Worm (Caenorhabditis elegans) whole organism, L3 larva: ENCODE results near the gene F58F6.5.
"Not testable (repeated sequence)": the region's sequence is repeated elsewhere in the genome, so short reads cannot be mapped to it uniquely, and the experiment has no call there.

ENCODE experiments used
- R02D3.7 ChIP-seq: fragments of 150-350 bp; optimal IDR thresholded peaks from 2 replicates; lab custom pipeline; 2014; ENCODE audit warnings: missing biosample characterization, missing genetic modification characterization
- aly-2 ChIP-seq: fragments of 150-350 bp; optimal IDR thresholded peaks from 2 replicates; lab custom pipeline; 2014; ENCODE audit warnings: missing biosample characterization, missing genetic modification characterization
- ceh-28 ChIP-seq: fragments of 150-350 bp; optimal IDR thresholded peaks from 2 replicates; lab custom pipeline; 2014; ENCODE audit warnings: missing biosample characterization, missing genetic modification reagents, missing genetic modification characterization
- ceh-82 ChIP-seq: fragments of 150-350 bp; optimal IDR thresholded peaks from 2 replicates; lab custom pipeline; 2014; ENCODE audit warnings: missing biosample characterization, missing genetic modification characterization
- egl-27 ChIP-seq: sonication (generic microtip); optimal IDR thresholded peaks from 4 replicates; lab custom pipeline; 2017; ENCODE audit warnings: missing biosample characterization, missing genetic modification reagents, missing genetic modification characterization
- egl-5 ChIP-seq: fragments of 150-350 bp; optimal IDR thresholded peaks from 2 replicates; lab custom pipeline; 2017; ENCODE audit warnings: missing biosample characterization, missing genetic modification reagents, missing genetic modification characterization, inconsistent platforms
- elt-1 ChIP-seq: fragments of 150-350 bp; optimal IDR thresholded peaks from 2 replicates; lab custom pipeline; 2014; ENCODE audit warnings: missing biosample characterization, missing genetic modification characterization
- fkh-2 ChIP-seq: fragments of 150-350 bp; optimal IDR thresholded peaks from 2 replicates; lab custom pipeline; 2014; ENCODE audit warnings: missing biosample characterization, missing genetic modification reagents, missing genetic modification characterization
- fos-1 ChIP-seq: fragments of 150-350 bp; optimal IDR thresholded peaks from 2 replicates; lab custom pipeline; 2014; ENCODE audit warnings: missing biosample characterization, missing genetic modification characterization
- hmg-11 ChIP-seq: sonication (generic microtip); optimal IDR thresholded peaks from 2 replicates; lab custom pipeline; 2016; ENCODE audit warnings: missing genetic modification characterization, missing compliant biosample characterization
- jun-1 ChIP-seq: fragments of 150-350 bp; optimal IDR thresholded peaks from 2 replicates; lab custom pipeline; 2014; ENCODE audit warnings: missing biosample characterization, missing genetic modification reagents, missing genetic modification characterization
- lin-15B ChIP-seq: fragments of 150-350 bp; optimal IDR thresholded peaks from 2 replicates; lab custom pipeline; 2014; ENCODE audit warnings: missing biosample characterization, missing genetic modification characterization
- lin-39 ChIP-seq: fragments of 150-350 bp; optimal IDR thresholded peaks from 2 replicates; lab custom pipeline; 2018; ENCODE audit warnings: missing biosample characterization, missing genetic modification reagents, missing genetic modification characterization
- lsy-12 ChIP-seq: sonication (generic microtip); optimal IDR thresholded peaks from 2 replicates; lab custom pipeline; 2016; ENCODE audit warnings: mild to moderate bottlenecking, missing genetic modification characterization, missing compliant biosample characterization
- mml-1 ChIP-seq: fragments of 150-350 bp; sonication (generic microtip); optimal IDR thresholded peaks from 3 replicates; lab custom pipeline; 2014; ENCODE audit warnings: missing biosample characterization, missing genetic modification characterization
- nfya-1 ChIP-seq: sonication (generic microtip); optimal IDR thresholded peaks from 2 replicates; lab custom pipeline; 2017; ENCODE audit warnings: missing genetic modification characterization, mild to moderate bottlenecking, missing compliant biosample characterization, antibody characterized with exemption, moderate library complexity; ENCODE audit not compliant: insufficient read depth
- nhr-11 ChIP-seq: fragments of 150-350 bp; optimal IDR thresholded peaks from 2 replicates; lab custom pipeline; 2014; ENCODE audit warnings: missing biosample characterization, missing genetic modification characterization
- nhr-12 ChIP-seq: fragments of 150-350 bp; optimal IDR thresholded peaks from 2 replicates; lab custom pipeline; 2014; ENCODE audit warnings: missing biosample characterization, missing genetic modification characterization
- nhr-23 ChIP-seq: fragments of 150-350 bp; optimal IDR thresholded peaks from 2 replicates; lab custom pipeline; 2014; ENCODE audit warnings: missing biosample characterization, missing genetic modification reagents, missing genetic modification characterization
- nhr-237 ChIP-seq: fragments of 150-350 bp; optimal IDR thresholded peaks from 2 replicates; lab custom pipeline; 2014; ENCODE audit warnings: missing biosample characterization, missing genetic modification characterization
- nhr-25 ChIP-seq: sonication (generic microtip); optimal IDR thresholded peaks from 2 replicates; lab custom pipeline; 2017; ENCODE audit warnings: missing biosample characterization, missing genetic modification characterization
- nhr-43 ChIP-seq: sonication (generic microtip); optimal IDR thresholded peaks from 2 replicates; lab custom pipeline; 2016; ENCODE audit warnings: mild to moderate bottlenecking, missing genetic modification characterization, missing compliant biosample characterization; ENCODE audit not compliant: poor library complexity, severe bottlenecking
- nhr-67 ChIP-seq: fragments of 150-350 bp; optimal IDR thresholded peaks from 2 replicates; lab custom pipeline; 2014; ENCODE audit warnings: missing biosample characterization, missing genetic modification characterization
- nhr-76 ChIP-seq: fragments of 150-350 bp; sonication (generic microtip); optimal IDR thresholded peaks from 5 replicates; lab custom pipeline; 2014; ENCODE audit warnings: missing biosample characterization, missing genetic modification characterization
- pha-4 ChIP-seq: fragments of 150-350 bp; optimal IDR thresholded peaks from 2 replicates; lab custom pipeline; 2014; ENCODE audit warnings: missing biosample characterization, missing genetic modification reagents, missing genetic modification characterization
- pqm-1 ChIP-seq: fragments of 150-350 bp; optimal IDR thresholded peaks from 2 replicates; lab custom pipeline; 2017; ENCODE audit warnings: missing biosample characterization, missing genetic modification characterization, inconsistent platforms
- sea-2 ChIP-seq: fragments of 150-350 bp; sonication (generic microtip); optimal IDR thresholded peaks from 4 replicates; lab custom pipeline; 2014; ENCODE audit warnings: missing biosample characterization, missing genetic modification reagents, missing genetic modification characterization
- skn-1 ChIP-seq: fragments of 150-350 bp; optimal IDR thresholded peaks from 2 replicates; lab custom pipeline; 2014; ENCODE audit warnings: missing biosample characterization, missing genetic modification characterization
- snpc-4 ChIP-seq: fragments of 150-350 bp; optimal IDR thresholded peaks from 2 replicates; lab custom pipeline; 2014; ENCODE audit warnings: missing biosample characterization, missing genetic modification characterization
- unc-39 ChIP-seq: sonication (generic microtip); optimal IDR thresholded peaks from 4 replicates; lab custom pipeline; 2017; ENCODE audit warnings: missing biosample characterization, missing genetic modification characterization
- unc-62 ChIP-seq: fragments of 150-350 bp; sonication (generic microtip); optimal IDR thresholded peaks from 4 replicates; lab custom pipeline; 2014; ENCODE audit warnings: missing biosample characterization, missing genetic modification reagents, missing genetic modification characterization
- ztf-11 ChIP-seq: fragments of 150-350 bp; optimal IDR thresholded peaks from 2 replicates; lab custom pipeline; 2014; ENCODE audit warnings: missing biosample characterization, missing genetic modification characterization
- ztf-4 ChIP-seq: fragments of 150-350 bp; optimal IDR thresholded peaks from 2 replicates; lab custom pipeline; 2014; ENCODE audit warnings: missing biosample characterization, missing genetic modification characterization

The F58F6.5 gene

DNA sequence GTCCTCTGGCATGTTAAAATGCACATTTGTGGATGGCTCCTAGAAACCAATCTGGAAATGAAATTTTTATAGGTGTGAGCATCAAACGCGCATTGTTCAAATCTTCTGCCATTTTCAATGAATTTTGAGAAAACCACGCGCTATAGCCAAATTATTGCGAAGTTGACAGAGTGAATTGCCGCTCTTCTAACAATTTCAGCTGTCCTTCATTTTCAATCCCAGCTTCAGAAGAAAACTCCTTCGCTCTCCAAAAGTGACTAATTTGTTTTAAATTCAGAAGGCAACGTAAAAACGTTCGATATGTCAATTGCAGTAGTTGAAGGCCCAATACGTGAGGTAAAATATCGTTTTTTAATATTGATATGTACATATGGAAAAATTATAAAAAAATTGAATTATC, at the start of gene F58F6.5:
F58F6.5 (plus strand) TSS at position 301 of the 400 bp plus-strand sequence.
- not testable (repeated sequence) for TF ChIP-seq nhr-43 (tag; lab: Kevin White, UChicago); elt-1 (tag; lab: Kevin White, UChicago); lin-15B

DNA sequence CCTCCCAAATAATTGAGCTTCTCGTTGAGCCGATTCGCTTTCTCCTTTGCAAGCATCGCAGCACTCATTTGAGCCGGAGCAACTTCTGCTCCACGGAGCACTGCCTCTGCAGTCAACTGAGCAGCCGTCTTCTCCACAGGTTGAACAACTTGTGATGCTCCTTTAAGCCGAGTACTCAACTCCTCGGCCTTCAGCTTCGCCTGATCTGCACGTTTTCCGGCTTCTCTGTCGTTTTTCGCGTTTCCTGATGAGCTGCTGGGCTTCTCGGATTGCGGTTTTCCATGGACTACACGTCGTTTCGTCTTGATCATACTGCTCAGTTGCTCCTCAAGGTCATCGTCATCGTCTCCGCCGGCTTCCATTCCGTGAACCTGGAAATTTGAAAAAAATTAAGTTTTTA, 44.5 kb upstream of the F58F6.5 start:
- TF ChIP-seq egl-27 (tag; lab: Kevin White, UChicago): no peak
- TF ChIP-seq nhr-237 (tag; lab: Kevin White, UChicago): no peak
- TF ChIP-seq skn-1 (tag; lab: Kevin White, UChicago): no peak
- TF ChIP-seq snpc-4 (tag; lab: Kevin White, UChicago): no peak
- TF ChIP-seq nhr-76: no peak
- no peak for TF ChIP-seq lsy-12 (tag; lab: Kevin White, UChicago)
- no peak for TF ChIP-seq aly-2
- TF ChIP-seq elt-1 (tag; lab: Kevin White, UChicago): no peak
- no peak for TF ChIP-seq nhr-67 (tag; lab: Kevin White, UChicago)
- TF ChIP-seq nhr-12: no peak
- no peak for TF ChIP-seq fkh-2

DNA sequence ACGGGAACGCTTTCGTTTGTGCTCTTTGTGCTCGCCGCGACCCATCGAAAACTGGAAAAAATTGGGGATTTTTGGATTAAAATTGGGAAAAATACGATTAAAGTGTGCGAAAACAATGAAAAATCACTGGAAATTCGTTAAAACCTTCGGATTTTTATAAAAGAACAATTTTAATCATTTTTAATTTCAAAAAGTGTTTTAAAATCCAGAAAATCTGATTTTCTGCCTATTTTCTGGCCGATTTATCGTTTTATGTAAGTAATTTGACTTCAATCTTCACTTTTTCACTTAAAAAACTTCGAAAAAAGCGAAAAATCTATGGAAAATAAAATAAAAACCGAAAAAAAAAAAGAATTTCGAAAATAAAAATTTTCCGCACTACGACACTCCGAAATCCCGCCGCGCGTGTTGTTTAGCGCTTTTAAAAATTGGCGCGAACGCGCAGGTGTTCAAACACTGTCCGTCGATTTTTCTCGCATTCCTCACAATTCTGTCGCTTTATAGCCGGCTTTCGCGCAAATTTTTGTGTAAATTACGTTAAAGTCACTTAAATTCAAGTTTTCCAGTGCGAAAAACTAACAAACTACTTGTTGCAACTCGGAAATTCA, 33.8 kb upstream of the F58F6.5 start, which contains the start of the genes ddx-46 and F53H1.4:
ddx-46 (minus strand) TSS at position 51 of the 608 bp plus-strand sequence.
F53H1.4 (plus strand) TSS at position 567 of the 608 bp plus-strand sequence.
- TF ChIP-seq ztf-4 (no peak), pha-4 (tag; lab: Kevin White, UChicago) (peak; percentile 8), nfya-1 (tag; lab: Kevin White, UChicago) (peak; percentile 55), hmg-11 (peak; percentile 43), nhr-23 (tag; lab: Kevin White, UChicago) (peak; percentile 7), lin-39 (peak; percentile 40), unc-62 (GFP tag; lab: Kevin White, UChicago) (no peak), lin-15B (peak; percentile 86)

DNA sequence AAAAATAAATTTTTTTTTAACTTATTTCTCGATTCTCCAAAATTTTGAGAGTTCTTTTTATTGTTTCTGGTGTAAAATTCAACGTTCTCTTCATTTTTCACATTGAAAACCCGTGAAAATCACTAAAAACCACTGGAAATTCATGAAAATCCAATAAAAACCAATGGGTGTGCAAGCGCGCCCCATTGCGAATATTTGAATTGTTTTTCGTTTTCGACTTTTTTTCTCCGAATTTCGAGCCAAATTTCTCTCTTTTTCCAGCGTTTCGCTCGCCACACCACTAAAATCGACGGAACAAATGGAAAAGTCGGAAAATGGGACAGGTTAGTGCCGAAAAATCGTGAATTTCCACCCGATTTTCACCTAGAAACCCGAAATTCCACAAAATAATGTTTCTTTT, 33.1 kb upstream of the F58F6.5 start:
- peak; percentile 35 for TF ChIP-seq pha-4 (tag; lab: Kevin White, UChicago)
- peak; percentile 66 for TF ChIP-seq lin-15B
- TF ChIP-seq pqm-1 (tag; lab: Kevin White, UChicago): no peak
- no peak for TF ChIP-seq egl-5

DNA sequence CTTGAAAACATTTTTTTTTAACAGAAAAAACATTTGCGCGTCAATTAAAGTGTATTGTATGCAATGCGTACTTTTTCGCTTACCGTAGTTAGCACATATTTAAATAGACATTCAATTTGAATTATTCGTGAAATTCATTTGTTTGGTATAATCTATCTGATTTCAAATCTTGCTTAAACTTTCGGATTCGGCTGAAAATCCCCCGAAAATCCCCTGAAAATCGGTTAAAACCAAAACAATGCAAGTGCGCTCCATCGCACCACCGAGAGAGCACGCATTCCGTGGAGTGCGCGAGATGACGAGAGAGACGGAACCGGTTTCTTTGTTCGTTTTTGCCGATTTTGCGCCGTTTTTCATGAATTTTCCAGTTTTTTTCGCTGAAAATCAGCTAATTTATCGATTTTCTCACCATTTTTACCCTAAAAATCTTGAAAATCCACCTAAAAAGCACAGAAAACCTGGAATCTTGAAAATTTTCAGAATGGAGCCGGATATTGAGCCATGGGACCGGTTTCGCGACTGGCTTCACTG, 14.7 kb upstream of the F58F6.5 start, which contains the start of gene F53H1.3:
F53H1.3 (plus strand) TSS at position 481 of the 531 bp plus-strand sequence.
- TF ChIP-seq unc-39 (no peak), lin-15B (peak; percentile 76), nhr-23 (tag; lab: Kevin White, UChicago) (peak; percentile 24), nhr-11 (tag; lab: Kevin White, UChicago) (no peak), nfya-1 (tag; lab: Kevin White, UChicago) (peak; percentile 43), fkh-2 (no peak), hmg-11 (peak; percentile 13), ceh-28 (tag; lab: Kevin White, UChicago) (peak; percentile 32), nhr-76 (no peak), R02D3.7 (tag; lab: Kevin White, UChicago) (no peak)

DNA sequence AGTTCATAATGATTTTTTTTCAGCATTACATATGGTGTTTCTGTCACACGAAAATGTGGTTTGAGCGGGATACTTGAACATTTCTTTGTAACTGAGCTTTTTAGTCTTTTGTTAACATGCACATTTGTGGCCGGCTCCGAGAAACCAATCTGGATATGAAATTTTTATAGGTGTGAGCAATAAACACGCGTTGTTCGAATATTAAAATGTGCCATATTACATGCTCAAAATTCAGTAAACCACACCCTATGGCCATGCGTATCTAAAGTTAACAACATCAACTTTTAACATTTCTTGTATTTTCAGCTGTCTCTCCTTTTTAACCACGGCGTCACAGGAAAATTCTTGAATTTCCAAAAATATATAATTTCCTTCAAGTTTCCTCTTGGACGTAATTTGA, 2.7 kb upstream of the F58F6.5 start, which contains the start of gene F58F6.6:
F58F6.6 (plus strand) TSS at position 301 of the 400 bp plus-strand sequence.
- TF ChIP-seq ceh-82 (tag; lab: Kevin White, UChicago); sea-2 (GFP tag; lab: Kevin White, UChicago); nhr-12: not testable (repeated sequence)

DNA sequence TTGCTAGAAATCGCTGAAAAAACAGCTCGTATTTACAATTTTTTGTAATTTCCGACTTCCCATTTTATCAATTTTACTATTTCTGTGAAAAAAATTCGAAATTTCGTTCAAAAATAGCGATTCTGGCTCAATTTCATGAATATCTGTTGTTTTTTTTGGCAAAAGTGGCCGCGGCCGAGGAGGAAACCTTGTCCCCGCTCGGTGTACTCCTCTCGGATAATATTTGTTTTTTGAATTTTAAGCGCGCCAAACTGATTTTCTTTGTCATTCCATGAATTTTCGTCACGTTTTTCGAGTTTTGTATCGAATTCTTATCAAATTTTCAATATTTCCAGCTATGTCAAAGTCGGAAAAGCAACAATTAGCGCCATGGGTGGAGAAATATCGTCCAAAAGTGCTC, 3.5 kb downstream of the F58F6.5 start, which contains the start of gene rfc-2:
rfc-2 (plus strand) TSS at position 334 of the 400 bp plus-strand sequence.
- TF ChIP-seq aly-2 (no peak), lsy-12 (tag; lab: Kevin White, UChicago) (no peak), mml-1 (tag; lab: Kevin White, UChicago) (no peak), ztf-11 (tag; lab: Kevin White, UChicago) (no peak), lin-15B (peak; percentile 65), pha-4 (tag; lab: Kevin White, UChicago) (peak; percentile 23), ceh-82 (tag; lab: Kevin White, UChicago) (no peak), nfya-1 (tag; lab: Kevin White, UChicago) (peak; percentile 16), jun-1 (no peak), hmg-11 (peak; percentile 45), fos-1 (tag; lab: Kevin White, UChicago) (no peak), nhr-25 (tag; lab: Kevin White, UChicago) (peak; percentile 23)
